Worm (Caenorhabditis elegans): ENCODE results near the gene srw-71.
A peak's percentile ranks its signal among the peaks of the same experiment; 100 is the strongest.

Gene srw-71

ce11 chrV:7446965-7447364 is 16.0 kb upstream of the srw-71 start, which contains the start of gene F25E5.5:
Gene F25E5.5 (plus strand): TSS chrV:7447265.
- TF ChIP-seq ztf-23 (GFP tag; IDR thresholded peaks at IDR 0.05) = no peak
- TF ChIP-seq klf-2 (GFP tag; conservative IDR thresholded peaks at IDR 0.05) = no peak
- TF ChIP-seq ztf-29 (GFP tag; IDR thresholded peaks at IDR 0.05) = no peak
- TF ChIP-seq flt-1 (GFP tag; IDR thresholded peaks at IDR 0.05) = no peak
- no peak for TF ChIP-seq cog-1 (tag; optimal IDR thresholded peaks at IDR 0.05)
- no peak for TF ChIP-seq med-1 (GFP tag; optimal IDR thresholded peaks at IDR 0.05; ENCODE audit: insufficient read depth)
- TF ChIP-seq ref-1 (GFP tag; conservative IDR thresholded peaks at IDR 0.05) = no peak
- TF ChIP-seq T22C8.4 (GFP tag; IDR thresholded peaks at IDR 0.05) = no peak
- no peak for TF ChIP-seq tab-1 (GFP tag; IDR thresholded peaks at IDR 0.05)

ce11 chrV:7444331-7444730 is 13.4 kb upstream of the srw-71 start, which contains the start of gene nhr-141:
Gene nhr-141 (plus strand): TSS chrV:7444661.
- TF ChIP-seq tab-1 (GFP tag; IDR thresholded peaks at IDR 0.05) = 0 out of 2 replicates have a peak, but pooled peaks have one; percentile 40

DNA sequence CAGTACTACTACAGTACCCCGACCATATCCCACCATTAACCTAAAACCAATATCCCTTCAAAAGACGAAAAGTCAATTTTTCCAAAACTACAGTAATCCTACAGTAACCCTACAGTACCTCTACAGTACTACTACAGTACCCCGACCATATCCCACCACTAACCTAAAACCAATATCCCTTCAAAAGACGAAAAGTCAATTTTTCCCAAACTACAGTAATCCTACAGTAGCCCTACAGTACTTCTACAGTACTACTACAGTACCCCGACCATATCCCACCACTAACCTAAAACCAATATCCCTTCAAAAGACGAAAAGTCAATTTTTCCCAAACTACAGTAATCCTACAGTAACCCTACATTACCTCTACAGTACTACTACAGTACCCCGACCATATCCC is 12.6 kb upstream of the srw-71 start:
- 0 out of 2 replicates have a peak, but pooled peaks have one; percentile 27 for TF ChIP-seq flt-1 (GFP tag; IDR thresholded peaks at IDR 0.05)
- peak; percentile 79; the same call in 1 of the 2 replicates for TF ChIP-seq ztf-23 (GFP tag; IDR thresholded peaks at IDR 0.05)
- TF ChIP-seq klf-2 (GFP tag; conservative IDR thresholded peaks at IDR 0.05) = peak; percentile 79
- TF ChIP-seq ref-1 (GFP tag; conservative IDR thresholded peaks at IDR 0.05) = peak; percentile 46; the same call in 1 of the 2 replicates
- peak; percentile 39; the same call in 1 of the 2 replicates for TF ChIP-seq ztf-29 (GFP tag; IDR thresholded peaks at IDR 0.05)

DNA sequence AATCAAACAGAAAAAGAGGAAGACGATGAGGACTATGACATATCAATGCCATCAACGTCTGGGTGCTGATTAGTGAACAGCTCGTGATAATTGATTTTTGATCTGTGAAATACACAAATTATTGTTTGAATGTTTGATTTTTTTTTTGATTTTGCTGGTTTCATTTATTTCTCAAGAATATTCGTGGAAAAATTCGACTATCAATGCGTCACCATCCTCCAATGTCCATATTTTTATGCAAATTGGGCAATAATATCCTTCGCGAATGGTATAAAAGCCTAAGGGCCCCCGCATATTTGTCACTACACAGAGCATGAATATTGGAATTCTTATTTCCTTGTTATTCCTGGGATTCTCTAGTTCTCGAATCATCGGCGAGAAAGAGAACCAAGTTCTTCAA is 8.9 kb upstream of the srw-71 start, which contains the start of gene try-13:
TSS of gene try-13 (plus strand) at position 301 of the 400 bp plus-strand sequence.
- TF ChIP-seq flt-1 (GFP tag; IDR thresholded peaks at IDR 0.05) (no peak), ref-1 (GFP tag; conservative IDR thresholded peaks at IDR 0.05) (no peak), T22C8.4 (GFP tag; IDR thresholded peaks at IDR 0.05) (no peak), ztf-29 (GFP tag; IDR thresholded peaks at IDR 0.05) (no peak), ztf-23 (GFP tag; IDR thresholded peaks at IDR 0.05) (no peak), klf-2 (GFP tag; conservative IDR thresholded peaks at IDR 0.05) (no peak), med-1 (GFP tag; optimal IDR thresholded peaks at IDR 0.05; ENCODE audit: insufficient read depth) (no peak), cog-1 (tag; optimal IDR thresholded peaks at IDR 0.05) (no peak), tab-1 (GFP tag; IDR thresholded peaks at IDR 0.05) (no peak)

- no peak for TF ChIP-seq klf-2 (GFP tag; conservative IDR thresholded peaks at IDR 0.05)
- TF ChIP-seq T22C8.4 (GFP tag; IDR thresholded peaks at IDR 0.05) = no peak
- TF ChIP-seq med-1 (GFP tag; optimal IDR thresholded peaks at IDR 0.05; ENCODE audit: insufficient read depth) = no peak
- TF ChIP-seq ref-1 (GFP tag; conservative IDR thresholded peaks at IDR 0.05) = no peak
- no peak for TF ChIP-seq ztf-23 (GFP tag; IDR thresholded peaks at IDR 0.05)
- no peak for TF ChIP-seq ztf-29 (GFP tag; IDR thresholded peaks at IDR 0.05)
These were observed 7.1 kb upstream of the srw-71 start, which contains the start of gene F25E5.16 for ce11 chrV:7437985-7438384. Gene F25E5.16 (plus strand): TSS chrV:7438285.

DNA sequence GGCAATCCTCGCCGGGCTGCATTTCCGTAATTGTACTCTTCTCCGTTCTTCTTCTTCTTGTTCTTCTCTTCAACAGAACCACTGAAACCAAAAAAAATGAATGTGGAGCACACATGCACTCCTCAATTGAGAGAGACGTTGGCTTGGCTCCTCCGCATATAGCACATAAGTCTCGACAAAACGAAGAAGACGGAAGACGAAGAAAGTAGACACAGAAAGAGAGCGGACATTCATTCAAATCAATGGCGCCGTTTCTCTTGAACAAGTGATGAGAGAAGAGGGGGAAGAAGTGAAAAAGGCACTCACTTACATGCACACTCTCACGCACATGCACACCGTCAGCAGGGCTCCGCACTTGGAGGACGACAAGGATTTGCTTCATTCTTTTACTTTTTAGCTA is 6.6 kb upstream of the srw-71 start, which contains the start of gene F25E5.9:
TSS of gene F25E5.9 (minus strand) at position 382 of the 400 bp plus-strand sequence.
- no peak for TF ChIP-seq ztf-23 (GFP tag; IDR thresholded peaks at IDR 0.05)
- TF ChIP-seq T22C8.4 (GFP tag; IDR thresholded peaks at IDR 0.05) = no peak
- TF ChIP-seq tab-1 (GFP tag; IDR thresholded peaks at IDR 0.05) = no peak
- TF ChIP-seq cog-1 (tag; optimal IDR thresholded peaks at IDR 0.05) = no peak
- TF ChIP-seq flt-1 (GFP tag; IDR thresholded peaks at IDR 0.05) = no peak
- TF ChIP-seq klf-2 (GFP tag; conservative IDR thresholded peaks at IDR 0.05) = no peak
- TF ChIP-seq med-1 (GFP tag; optimal IDR thresholded peaks at IDR 0.05; ENCODE audit: insufficient read depth) = no peak
- no peak for TF ChIP-seq ztf-29 (GFP tag; IDR thresholded peaks at IDR 0.05)
- TF ChIP-seq ref-1 (GFP tag; conservative IDR thresholded peaks at IDR 0.05) = no peak

DNA sequence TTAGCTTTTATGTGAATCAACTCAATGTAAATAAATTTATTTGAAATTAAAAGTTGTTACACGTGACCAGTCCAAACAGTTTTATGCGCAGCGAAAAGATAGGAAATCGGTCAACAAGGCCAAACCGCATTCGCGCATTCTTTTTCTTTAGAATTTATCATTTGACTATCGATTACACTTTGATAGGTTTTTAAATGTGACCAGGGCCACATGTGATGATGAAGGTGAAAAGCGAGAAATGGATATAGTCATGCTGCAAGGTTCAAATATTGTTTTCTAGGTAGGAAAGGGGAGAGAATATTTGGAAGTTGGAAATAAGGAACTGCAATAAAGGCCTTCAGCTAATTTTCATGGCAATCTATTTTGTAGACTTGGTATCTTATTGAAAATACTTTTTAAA is 6.0 kb upstream of the srw-71 start:
- no peak for TF ChIP-seq flt-1 (GFP tag; IDR thresholded peaks at IDR 0.05)
- no peak for TF ChIP-seq cog-1 (tag; optimal IDR thresholded peaks at IDR 0.05)
- no peak for TF ChIP-seq ztf-23 (GFP tag; IDR thresholded peaks at IDR 0.05)
- TF ChIP-seq ztf-29 (GFP tag; IDR thresholded peaks at IDR 0.05) = no peak
- TF ChIP-seq med-1 (GFP tag; optimal IDR thresholded peaks at IDR 0.05; ENCODE audit: insufficient read depth) = no peak
- TF ChIP-seq ref-1 (GFP tag; conservative IDR thresholded peaks at IDR 0.05) = no peak
- TF ChIP-seq T22C8.4 (GFP tag; IDR thresholded peaks at IDR 0.05) = no peak
- TF ChIP-seq tab-1 (GFP tag; IDR thresholded peaks at IDR 0.05) = no peak
- TF ChIP-seq klf-2 (GFP tag; conservative IDR thresholded peaks at IDR 0.05) = no peak

DNA sequence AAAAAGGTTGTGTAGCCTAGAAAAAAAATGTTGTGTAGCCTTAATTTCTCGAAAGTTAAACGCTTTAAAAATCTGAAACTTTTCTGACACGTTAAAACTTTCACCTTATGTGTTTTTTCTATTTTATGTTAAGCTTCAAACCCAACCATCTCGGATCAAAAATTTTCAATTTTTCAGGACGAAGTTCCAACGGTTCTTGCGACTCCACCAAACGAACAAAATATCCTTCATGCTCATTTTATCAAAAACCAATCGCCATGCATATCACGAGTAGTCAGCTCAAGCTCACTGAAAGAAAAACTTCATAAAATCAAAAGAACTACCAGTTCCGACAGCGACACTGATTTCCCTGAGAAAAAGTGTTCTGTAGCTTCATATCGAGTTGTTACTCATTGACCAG is 5.6 kb upstream of the srw-71 start:
- TF ChIP-seq ztf-23 (GFP tag; IDR thresholded peaks at IDR 0.05) (no peak), klf-2 (GFP tag; conservative IDR thresholded peaks at IDR 0.05) (no peak), ztf-29 (GFP tag; IDR thresholded peaks at IDR 0.05) (no peak), tab-1 (GFP tag; IDR thresholded peaks at IDR 0.05) (no peak), T22C8.4 (GFP tag; IDR thresholded peaks at IDR 0.05) (no peak), flt-1 (GFP tag; IDR thresholded peaks at IDR 0.05) (no peak), cog-1 (tag; optimal IDR thresholded peaks at IDR 0.05) (no peak), ref-1 (GFP tag; conservative IDR thresholded peaks at IDR 0.05) (no peak), med-1 (GFP tag; optimal IDR thresholded peaks at IDR 0.05; ENCODE audit: insufficient read depth) (no peak)

DNA sequence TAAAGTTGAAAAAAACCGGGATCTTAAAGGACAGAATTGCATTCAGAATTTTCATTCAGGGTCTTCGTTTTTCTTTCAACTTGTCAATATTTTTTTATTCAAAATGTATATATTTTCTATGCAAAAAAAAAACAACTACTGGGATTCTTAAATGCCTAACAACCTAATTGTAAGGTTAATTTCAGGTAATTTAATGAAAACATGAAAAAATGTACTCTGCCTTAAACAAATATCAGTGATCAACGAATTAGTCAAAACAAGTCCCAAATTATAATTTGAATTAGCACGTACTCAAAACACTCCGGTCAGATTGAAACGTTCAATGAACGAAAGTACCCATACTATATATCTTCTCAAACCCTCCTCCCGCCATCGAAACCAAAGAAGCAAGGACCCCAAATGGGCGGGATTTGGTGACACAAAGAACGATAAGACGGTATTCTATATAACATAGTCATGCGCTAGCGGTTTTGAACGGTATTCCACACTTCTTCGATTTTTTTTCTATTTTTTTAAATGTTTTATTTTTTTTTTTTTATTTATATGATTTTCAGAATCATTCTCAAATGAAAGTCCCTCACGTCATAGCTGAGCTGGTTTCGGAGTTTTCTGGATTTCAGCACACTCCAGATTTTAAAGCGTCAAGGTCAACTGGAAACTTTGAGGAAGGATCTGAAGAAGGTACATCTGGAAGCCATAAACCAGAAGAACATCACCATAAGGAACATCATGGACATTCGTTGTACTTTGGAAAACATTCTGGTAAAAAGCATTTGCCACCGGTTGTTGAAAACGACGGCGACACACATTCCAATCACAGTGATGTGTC is 4.7 kb upstream of the srw-71 start, which contains the start of the genes ddo-2 and F25E5.8:
TSS of gene ddo-2 (minus strand) at position 330 of the 829 bp plus-strand sequence.
TSS of gene F25E5.8 (plus strand) at position 555 of the 829 bp plus-strand sequence.
- TF ChIP-seq T22C8.4 (GFP tag; IDR thresholded peaks at IDR 0.05) = no peak
- TF ChIP-seq tab-1 (GFP tag; IDR thresholded peaks at IDR 0.05) = no peak
- no peak for TF ChIP-seq ztf-29 (GFP tag; IDR thresholded peaks at IDR 0.05)

Data from whole organism, midembryonic.